Fruit fly (Drosophila melanogaster): ENCODE data around the gene CG6470.

Gene CG6470

dm6 chrX:18494165-18494740, 20.4 kb downstream of the CG6470 start, which contains the start of gene CG15043:
TSS of gene CG15043 (minus strand) at chrX:18494168.
- no peak for TF ChIP-seq Hr96 (GFP tag; optimal IDR thresholded peaks at IDR 0.05)
- no peak for TF ChIP-seq cic (GFP tag; optimal IDR thresholded peaks at IDR 0.05)
- TF ChIP-seq ovo (GFP tag; optimal IDR thresholded peaks at IDR 0.05): no peak
- peak; percentile 28 for TF ChIP-seq pad (GFP tag; optimal IDR thresholded peaks at IDR 0.05)
- TF ChIP-seq toe (GFP tag; optimal IDR thresholded peaks at IDR 0.05): no peak
- TF ChIP-seq CG5204 (GFP tag; optimal IDR thresholded peaks at IDR 0.05): no peak
- no peak for TF ChIP-seq CG11617 (GFP tag; optimal IDR thresholded peaks at IDR 0.05)
- TF ChIP-seq CG7101 (tag; optimal IDR thresholded peaks at IDR 0.05): peak; percentile 58
- TF ChIP-seq bab1 (GFP tag; optimal IDR thresholded peaks at IDR 0.05): no peak
- no peak for TF ChIP-seq Crg-1 (GFP tag; optimal IDR thresholded peaks at IDR 0.05)
- TF ChIP-seq CG12768 (GFP tag; optimal IDR thresholded peaks at IDR 0.05): no peak
- no peak for TF ChIP-seq Mnt (GFP tag; optimal IDR thresholded peaks at IDR 0.05)
- TF ChIP-seq CG7045 (GFP tag; optimal IDR thresholded peaks at IDR 0.05): no peak
- TF ChIP-seq CG1620 (GFP tag; optimal IDR thresholded peaks at IDR 0.05): no peak
- TF ChIP-seq cnc (optimal IDR thresholded peaks at IDR 0.05): no peak
- no peak for TF ChIP-seq Clk (GFP tag; optimal IDR thresholded peaks at IDR 0.05)
- TF ChIP-seq tj (GFP tag; optimal IDR thresholded peaks at IDR 0.05): no peak
- no peak for TF ChIP-seq CG33017 (tag; optimal IDR thresholded peaks at IDR 0.05)
- no peak for TF ChIP-seq kay (GFP tag; ENCODE audit: borderline replicate concordance)
- peak; percentile 48 for TF ChIP-seq CG14711 (tag; optimal IDR thresholded peaks at IDR 0.05)

- TF ChIP-seq ovo (GFP tag; optimal IDR thresholded peaks at IDR 0.05): no peak
Observed at dm6 chrX:18491941-18492340, 22.7 kb downstream of the CG6470 start, which contains the start of gene CG15044. TSS of gene CG15044 (minus strand) at chrX:18492006.

dm6 chrX:18489509-18489908, 25.2 kb downstream of the CG6470 start, which contains the start of gene CG15046:
TSS of gene CG15046 (minus strand) at chrX:18489620.
- TF ChIP-seq cic (GFP tag; optimal IDR thresholded peaks at IDR 0.05) (no peak), CG14711 (tag; optimal IDR thresholded peaks at IDR 0.05) (no peak), CG12768 (GFP tag; optimal IDR thresholded peaks at IDR 0.05) (no peak), cnc (optimal IDR thresholded peaks at IDR 0.05) (no peak), toe (GFP tag; optimal IDR thresholded peaks at IDR 0.05) (no peak), pad (GFP tag; optimal IDR thresholded peaks at IDR 0.05) (no peak), CG1620 (GFP tag; optimal IDR thresholded peaks at IDR 0.05) (no peak), Clk (GFP tag; optimal IDR thresholded peaks at IDR 0.05) (no peak), CG7045 (GFP tag; optimal IDR thresholded peaks at IDR 0.05) (no peak), Crg-1 (GFP tag; optimal IDR thresholded peaks at IDR 0.05) (no peak), kay (GFP tag; ENCODE audit: borderline replicate concordance) (no peak), CG11617 (GFP tag; optimal IDR thresholded peaks at IDR 0.05) (no peak), tj (GFP tag; optimal IDR thresholded peaks at IDR 0.05) (no peak), bab1 (GFP tag; optimal IDR thresholded peaks at IDR 0.05) (no peak), Hr96 (GFP tag; optimal IDR thresholded peaks at IDR 0.05) (no peak), CG33017 (tag; optimal IDR thresholded peaks at IDR 0.05) (no peak), Mnt (GFP tag; optimal IDR thresholded peaks at IDR 0.05) (no peak), CG5204 (GFP tag; optimal IDR thresholded peaks at IDR 0.05) (no peak), CG7101 (tag; optimal IDR thresholded peaks at IDR 0.05) (no peak), ovo (GFP tag; optimal IDR thresholded peaks at IDR 0.05) (no peak)

dm6 chrX:18486356-18487059, 28.2 kb downstream of the CG6470 start, which contains the start of gene psh:
TSS of gene psh (minus strand) at chrX:18486921.
- TF ChIP-seq CG12768 (GFP tag; optimal IDR thresholded peaks at IDR 0.05) (no peak), toe (GFP tag; optimal IDR thresholded peaks at IDR 0.05) (no peak), cic (GFP tag; optimal IDR thresholded peaks at IDR 0.05) (peak; percentile 42), CG7101 (tag; optimal IDR thresholded peaks at IDR 0.05) (no peak), Mnt (GFP tag; optimal IDR thresholded peaks at IDR 0.05) (peak; percentile 20)

dm6 chrX:18483261-18484218, 31.1 kb downstream of the CG6470 start, which contains the start of gene Hayan:
TSS of gene Hayan (minus strand) at chrX:18483772.
- TF ChIP-seq CG5204 (GFP tag; optimal IDR thresholded peaks at IDR 0.05): no peak
- no peak for TF ChIP-seq cic (GFP tag; optimal IDR thresholded peaks at IDR 0.05)

dm6 chrX:18482537-18482936, 32.1 kb downstream of the CG6470 start:
- no peak for TF ChIP-seq Mnt (GFP tag; optimal IDR thresholded peaks at IDR 0.05)
- no peak for TF ChIP-seq cnc (optimal IDR thresholded peaks at IDR 0.05)
- TF ChIP-seq ovo (GFP tag; optimal IDR thresholded peaks at IDR 0.05): no peak
- no peak for TF ChIP-seq CG7101 (tag; optimal IDR thresholded peaks at IDR 0.05)
- no peak for TF ChIP-seq CG12768 (GFP tag; optimal IDR thresholded peaks at IDR 0.05)
- no peak for TF ChIP-seq Hr96 (GFP tag; optimal IDR thresholded peaks at IDR 0.05)
- TF ChIP-seq Clk (GFP tag; optimal IDR thresholded peaks at IDR 0.05): no peak
- TF ChIP-seq Crg-1 (GFP tag; optimal IDR thresholded peaks at IDR 0.05): no peak
- no peak for TF ChIP-seq bab1 (GFP tag; optimal IDR thresholded peaks at IDR 0.05)
- no peak for TF ChIP-seq CG7045 (GFP tag; optimal IDR thresholded peaks at IDR 0.05)
- TF ChIP-seq CG33017 (tag; optimal IDR thresholded peaks at IDR 0.05): no peak
- no peak for TF ChIP-seq CG1620 (GFP tag; optimal IDR thresholded peaks at IDR 0.05)
- TF ChIP-seq CG5204 (GFP tag; optimal IDR thresholded peaks at IDR 0.05): no peak
- TF ChIP-seq CG14711 (tag; optimal IDR thresholded peaks at IDR 0.05): no peak
- TF ChIP-seq kay (GFP tag; ENCODE audit: borderline replicate concordance): no peak
- no peak for TF ChIP-seq pad (GFP tag; optimal IDR thresholded peaks at IDR 0.05)

Measured in whole organism, adult.